Worm (Caenorhabditis elegans) whole organism, L4 larva: ENCODE measurements around the gene R10H10.4.

Source experiments
- F49E8.2 ChIP-seq: sonication (generic microtip); optimal IDR thresholded peaks from 2 replicates; lab custom pipeline; 2016; ENCODE audit warnings: missing compliant biosample characterization, mild to moderate bottlenecking, missing genetic modification characterization, borderline replicate concordance
- Y75B8A.6 ChIP-seq: fragments of 200-800 bp; sonication (Bioruptor generic); IDR thresholded peaks from 2 replicates; pipeline ENCODE4 v1.3.6; 2022; ENCODE audit warnings: missing genetic modification reagents, missing genetic modification characterization, missing compliant biosample characterization
- aly-2 ChIP-seq: sonication (generic microtip); optimal IDR thresholded peaks from 2 replicates; lab custom pipeline; 2018; ENCODE audit warnings: missing biosample characterization, missing genetic modification characterization
- ces-1 ChIP-seq: fragments of 150-350 bp; sonication (generic microtip); optimal IDR thresholded peaks from 4 replicates; lab custom pipeline; 2014; ENCODE audit warnings: missing biosample characterization, missing genetic modification reagents, missing genetic modification characterization
- lin-39 ChIP-seq: fragments of 150-350 bp; optimal IDR thresholded peaks from 2 replicates; lab custom pipeline; 2014; ENCODE audit warnings: missing biosample characterization, missing genetic modification reagents, missing genetic modification characterization
- lsy-2 ChIP-seq, 2 experiments: fragments of 150-350 bp in 1 of 2; sonication (generic microtip) in 1 of 2; optimal IDR thresholded peaks; 2 replicates each; lab custom pipeline; 2014 to 2017; ENCODE audit warnings: missing biosample characterization in 2 of 2, missing genetic modification characterization in 2 of 2
- mes-2 ChIP-seq: sonication (generic microtip); optimal IDR thresholded peaks from 2 replicates; lab custom pipeline; 2016; ENCODE audit warnings: missing genotype, mild to moderate bottlenecking, missing genetic modification characterization, missing compliant biosample characterization; ENCODE audit not compliant: poor library complexity, severe bottlenecking
- snpc-4 ChIP-seq: fragments of 150-350 bp; optimal IDR thresholded peaks from 2 replicates; lab custom pipeline; 2014; ENCODE audit warnings: missing biosample characterization, missing genetic modification characterization
- zip-11 ChIP-seq: fragments of 200-800 bp; sonication (Bioruptor generic); IDR thresholded peaks from 2 replicates; pipeline ENCODE4 v1.3.6; 2022; ENCODE audit warnings: missing genetic modification characterization, missing compliant biosample characterization

ce11 chrIV:10352243-10352642 is 42.5 kb downstream of the R10H10.4 start, which contains the start of gene Y43C5B.2:
- no peak for TF ChIP-seq zip-11
- TF ChIP-seq snpc-4 (tag; lab: Kevin White, UChicago): no peak
- no peak for TF ChIP-seq aly-2 (tag; lab: Kevin White, UChicago)
- no peak for TF ChIP-seq mes-2 (tag; lab: Kevin White, UChicago)
- TF ChIP-seq lin-39 (tag; lab: Kevin White, UChicago): no peak
- TF ChIP-seq F49E8.2: no peak
- TF ChIP-seq Y75B8A.6: no peak
- TF ChIP-seq lsy-2 (tag; optimal IDR thresholded peaks at IDR 0.05; lab: Kevin White, UChicago): no peak
- TF ChIP-seq ces-1: no peak
